Fruit fly (Drosophila melanogaster) whole organism, pupa: ENCODE results near the gene CG13041.

Experiments
- CG10348 ChIP-seq: fragments of 200-800 bp; sonication (Bioruptor generic); IDR thresholded peaks from 2 replicates; pipeline ENCODE4 v1.3.6; 2022; ENCODE audit warnings: missing biosample characterization, missing genetic modification characterization
- CG12605 ChIP-seq: fragments of 200-800 bp; sonication (Bioruptor generic); IDR thresholded peaks from 2 replicates; pipeline ENCODE4 v1.3.6; 2022; ENCODE audit warnings: missing biosample characterization, missing genetic modification characterization
- CG13204 ChIP-seq: fragments of 200-800 bp; sonication (Bioruptor generic); optimal IDR thresholded peaks from 2 replicates; lab custom pipeline; 2018; ENCODE audit warnings: missing biosample characterization, mild to moderate bottlenecking, missing genetic modification characterization, moderate library complexity
- CG14655 ChIP-seq: fragments of 200-800 bp; sonication (Bioruptor generic); optimal IDR thresholded peaks from 3 replicates; lab custom pipeline; 2017; ENCODE audit warnings: mild to moderate bottlenecking, missing biosample characterization, missing genetic modification reagents, missing genetic modification characterization
- CG15710 ChIP-seq: fragments of 200-800 bp; sonication (Bioruptor generic); optimal IDR thresholded peaks from 2 replicates; lab custom pipeline; 2018; ENCODE audit warnings: missing biosample characterization, mild to moderate bottlenecking, missing genetic modification characterization, moderate library complexity
- CG17806 ChIP-seq: fragments of 200-800 bp; sonication (Bioruptor generic); optimal IDR thresholded peaks from 2 replicates; lab custom pipeline; 2018; ENCODE audit warnings: missing biosample characterization, mild to moderate bottlenecking, missing genetic modification characterization, moderate library complexity
- CG32121 ChIP-seq: fragments of 200-800 bp; sonication (Bioruptor generic); IDR thresholded peaks from 2 replicates; pipeline ENCODE4 v1.3.6; 2022; ENCODE audit warnings: missing biosample characterization, missing genetic modification characterization
- CG34367 ChIP-seq: fragments of 200-800 bp; sonication (Bioruptor generic); optimal IDR thresholded peaks from 2 replicates; lab custom pipeline; 2018; ENCODE audit warnings: missing biosample characterization, mild to moderate bottlenecking, missing genetic modification characterization
- CG4496 ChIP-seq: fragments of 200-800 bp; sonication (Bioruptor generic); IDR thresholded peaks from 3 replicates; pipeline ENCODE4 v1.3.6; 2022; ENCODE audit warnings: missing biosample characterization, missing genetic modification characterization
- CG8159 ChIP-seq: fragments of 200-800 bp; sonication (Bioruptor generic); optimal IDR thresholded peaks from 3 replicates; lab custom pipeline; 2018; ENCODE audit warnings: missing biosample characterization, mild to moderate bottlenecking, missing genetic modification characterization, moderate library complexity
- CG8301 ChIP-seq: fragments of 200-800 bp; sonication (Bioruptor generic); optimal IDR thresholded peaks from 2 replicates; lab custom pipeline; 2018; ENCODE audit warnings: missing biosample characterization, mild to moderate bottlenecking, missing genetic modification characterization
- CG9948 ChIP-seq: fragments of 200-800 bp; sonication (Bioruptor generic); optimal IDR thresholded peaks from 2 replicates; lab custom pipeline; 2018; ENCODE audit warnings: missing biosample characterization, mild to moderate bottlenecking, missing genetic modification characterization, moderate library complexity
- D1 ChIP-seq: fragments of 200-800 bp; sonication (Bioruptor generic); optimal IDR thresholded peaks from 2 replicates; lab custom pipeline; 2018; ENCODE audit warnings: missing biosample characterization, mild to moderate bottlenecking, missing genetic modification characterization, moderate library complexity
- EcR ChIP-seq: fragments of 200-800 bp; sonication (Bioruptor generic); optimal IDR thresholded peaks from 3 replicates; lab custom pipeline; 2019; ENCODE audit warnings: missing biosample characterization, missing genetic modification characterization, mild to moderate bottlenecking, moderate library complexity, missing genetic modification reagents
- Ets98B ChIP-seq: fragments of 200-800 bp; sonication (Bioruptor generic); IDR thresholded peaks from 2 replicates; pipeline ENCODE4 v1.3.6; 2022; ENCODE audit warnings: missing biosample characterization, missing genetic modification characterization
- Pif1A ChIP-seq: fragments of 200-800 bp; sonication (Bioruptor generic); optimal IDR thresholded peaks from 3 replicates; lab custom pipeline; 2016; ENCODE audit warnings: missing biosample characterization, missing genetic modification characterization
- Pif1B ChIP-seq: fragments of 200-800 bp; sonication (Bioruptor generic); optimal IDR thresholded peaks from 3 replicates; lab custom pipeline; 2016; ENCODE audit warnings: missing biosample characterization, missing genetic modification characterization
- Snoo ChIP-seq: fragments of 200-800 bp; sonication (Bioruptor generic); optimal IDR thresholded peaks from 3 replicates; lab custom pipeline; 2017; ENCODE audit warnings: missing biosample characterization, mild to moderate bottlenecking, missing genetic modification characterization, inconsistent platforms
- fd96Ca ChIP-seq: fragments of 200-800 bp; sonication (Bioruptor generic); IDR thresholded peaks from 3 replicates; pipeline ENCODE4 v1.3.6; 2022; ENCODE audit warnings: missing biosample characterization, missing genetic modification characterization
- rn ChIP-seq: fragments of 200-800 bp; sonication (Bioruptor generic); IDR thresholded peaks from 2 replicates; pipeline ENCODE4 v1.3.6; 2022; ENCODE audit warnings: missing biosample characterization, missing genetic modification characterization

CG13041 gene

dm6 chr3L:16317724-16318123 is 1.6 kb downstream of the CG13041 start, which contains the start of gene Nplp3:
Nplp3 (plus strand) TSS chr3L:16318024.
- TF ChIP-seq CG15710 (tag; lab: Kevin White, UChicago) (no peak), rn (GFP tag; lab: Robert Waterston, UW) (no peak), CG32121 (GFP tag; lab: Robert Waterston, UW) (no peak), CG34367 (tag; lab: Kevin White, UChicago) (no peak), CG17806 (tag; lab: Kevin White, UChicago) (no peak), CG8159 (tag; lab: Kevin White, UChicago) (no peak), CG14655 (no peak), Pif1A (no peak), CG12605 (GFP tag; lab: Robert Waterston, UW) (no peak), CG9948 (no peak), EcR (GFP tag; lab: Kevin White, UChicago) (no peak), Snoo (tag; lab: Kevin White, UChicago) (no peak), Pif1B (GFP tag; lab: Kevin White, UChicago) (no peak), CG4496 (GFP tag; lab: Robert Waterston, UW) (no peak), fd96Ca (GFP tag; lab: Robert Waterston, UW) (no peak), Ets98B (GFP tag; lab: Robert Waterston, UW) (no peak), CG10348 (GFP tag; lab: Robert Waterston, UW) (no peak), CG13204 (no peak)

DNA sequence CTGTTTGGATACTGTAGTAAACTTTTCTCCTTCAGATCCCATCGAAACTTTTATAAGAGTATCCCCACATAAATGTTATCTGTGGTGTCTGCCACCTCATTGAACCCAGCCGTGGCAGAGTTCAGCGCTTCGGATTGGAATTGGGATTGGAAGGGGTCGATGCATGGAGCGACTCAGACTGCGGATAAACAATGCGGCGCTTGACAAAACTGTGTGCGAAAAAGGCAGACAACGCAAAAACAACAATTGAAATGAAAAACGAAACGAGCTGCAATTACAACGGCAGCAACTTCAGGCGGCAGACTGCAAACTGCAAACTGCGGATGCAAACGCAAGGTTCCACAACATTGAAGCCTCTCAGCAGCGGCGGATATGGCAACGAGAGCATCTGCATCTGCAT is 5.3 kb downstream of the CG13041 start, which contains the start of gene CG13062:
TSS of gene CG13062 (plus strand) at position 301 of the 400 bp plus-strand sequence.
- TF ChIP-seq EcR (GFP tag; lab: Kevin White, UChicago) = no peak
- no peak for TF ChIP-seq Ets98B (GFP tag; lab: Robert Waterston, UW)
- TF ChIP-seq CG17806 (tag; lab: Kevin White, UChicago) = no peak
- no peak for TF ChIP-seq CG34367 (tag; lab: Kevin White, UChicago)
- TF ChIP-seq CG32121 (GFP tag; lab: Robert Waterston, UW) = 0 out of 2 replicates have a peak, but pooled peaks have one; percentile 21

dm6 chr3L:16309972-16310371 is 9.4 kb downstream of the CG13041 start:
- TF ChIP-seq Snoo (tag; lab: Kevin White, UChicago) = no peak
- peak; percentile 74 for TF ChIP-seq CG8301 (tag; lab: Kevin White, UChicago)
- peak; percentile 51 for TF ChIP-seq CG10348 (GFP tag; lab: Robert Waterston, UW)
- peak; percentile 86 for TF ChIP-seq CG4496 (GFP tag; lab: Robert Waterston, UW)
- TF ChIP-seq CG8159 (tag; lab: Kevin White, UChicago) = no peak
- peak; percentile 9 for TF ChIP-seq CG17806 (tag; lab: Kevin White, UChicago)
- peak; percentile 42; the same call in 1 of the 2 replicates for TF ChIP-seq rn (GFP tag; lab: Robert Waterston, UW)
- TF ChIP-seq fd96Ca (GFP tag; lab: Robert Waterston, UW) = peak; percentile 89
- no peak for TF ChIP-seq Pif1B (GFP tag; lab: Kevin White, UChicago)
- no peak for TF ChIP-seq CG15710 (tag; lab: Kevin White, UChicago)
- peak; percentile 78 for TF ChIP-seq CG14655
- peak; percentile 84 for TF ChIP-seq Ets98B (GFP tag; lab: Robert Waterston, UW)
- no peak for TF ChIP-seq CG12605 (GFP tag; lab: Robert Waterston, UW)
- TF ChIP-seq Pif1A = peak; percentile 13
- peak; percentile 48; the same call in 1 of the 2 replicates for TF ChIP-seq CG32121 (GFP tag; lab: Robert Waterston, UW)

- TF ChIP-seq CG12605 (GFP tag; lab: Robert Waterston, UW) (no peak), CG4496 (GFP tag; lab: Robert Waterston, UW) (0 out of 3 replicates have a peak, but pooled peaks have one; percentile 37)
Observed at dm6 chr3L:16308380-16308779, 10.9 kb downstream of the CG13041 start, which contains the start of gene CG13042. CG13042 (minus strand) TSS chr3L:16308480.

- no peak for TF ChIP-seq CG12605 (GFP tag; lab: Robert Waterston, UW)
- no peak for TF ChIP-seq CG10348 (GFP tag; lab: Robert Waterston, UW)
- TF ChIP-seq Ets98B (GFP tag; lab: Robert Waterston, UW) = no peak
- TF ChIP-seq CG32121 (GFP tag; lab: Robert Waterston, UW) = no peak
- no peak for TF ChIP-seq CG13204
- TF ChIP-seq Pif1A = no peak
- TF ChIP-seq CG14655 = no peak
- TF ChIP-seq CG4496 (GFP tag; lab: Robert Waterston, UW) = no peak
- TF ChIP-seq fd96Ca (GFP tag; lab: Robert Waterston, UW) = no peak
- no peak for TF ChIP-seq CG8301 (tag; lab: Kevin White, UChicago)
- no peak for TF ChIP-seq Snoo (tag; lab: Kevin White, UChicago)
- TF ChIP-seq CG8159 (tag; lab: Kevin White, UChicago) = no peak
- TF ChIP-seq CG34367 (tag; lab: Kevin White, UChicago) = no peak
- no peak for TF ChIP-seq EcR (GFP tag; lab: Kevin White, UChicago)
- TF ChIP-seq CG17806 (tag; lab: Kevin White, UChicago) = no peak
- no peak for TF ChIP-seq rn (GFP tag; lab: Robert Waterston, UW)
- no peak for TF ChIP-seq CG9948
- no peak for TF ChIP-seq D1
- TF ChIP-seq Pif1B (GFP tag; lab: Kevin White, UChicago) = no peak
Observed at dm6 chr3L:16305820-16306650, 13.3 kb downstream of the CG13041 start, which contains the start of the genes CG13043 and CG13063. CG13043 (minus strand) TSS chr3L:16305870. CG13063 (plus strand) TSS chr3L:16306600.

DNA sequence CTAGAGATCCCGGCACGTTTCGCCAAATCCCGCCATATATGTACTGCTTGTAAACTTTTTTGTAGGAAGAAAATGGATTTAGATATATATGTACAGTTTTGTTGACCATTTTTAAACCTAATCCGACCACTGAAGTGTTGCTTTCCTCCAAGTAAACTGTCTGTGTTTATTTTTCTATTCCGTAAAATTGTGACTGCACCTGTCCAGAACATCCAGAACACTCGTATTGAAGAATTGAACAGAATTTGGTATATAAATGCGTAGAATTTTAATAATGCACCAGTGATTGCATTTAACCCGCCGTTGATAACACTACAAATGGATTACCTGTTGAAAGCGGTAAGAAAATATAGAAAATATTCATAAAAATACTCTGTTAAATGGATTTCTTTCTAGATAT is 15.3 kb downstream of the CG13041 start, which contains the start of gene CG43249:
TSS of gene CG43249 (plus strand) at position 301 of the 400 bp plus-strand sequence.
- no peak for TF ChIP-seq CG8301 (tag; lab: Kevin White, UChicago)
- TF ChIP-seq, all 21 proteins: peak for 0
